Fruit fly (Drosophila melanogaster) Kc167 (cell line): Measurements from ENCODE around the gene CG9992.

Experiments used
- Myc ChIP-seq: fragments of >200 bp; optimal IDR thresholded peaks from 2 replicates; lab custom pipeline; 2017; ENCODE audit warnings: missing external identifiers
- Sin3A ChIP-seq: fragments of >200 bp; optimal IDR thresholded peaks from 2 replicates; lab custom pipeline; 2018; ENCODE audit warnings: missing external identifiers
- h ChIP-seq: fragments of >200 bp; optimal IDR thresholded peaks from 3 replicates; lab custom pipeline; 2018; ENCODE audit warnings: missing external identifiers

dm6 chrX:16406083-16406482 is 21.4 kb upstream of the CG9992 start:
- TF ChIP-seq Sin3A (lab: Kevin White, UChicago), result no peak
- TF ChIP-seq h (lab: Kevin White, UChicago), result no peak
- no peak for TF ChIP-seq Myc
